Worm (Caenorhabditis elegans): Measurements from ENCODE around the gene F40A3.6.

Gene F40A3.6

ce11 chrV:7904389-7904788, 10.7 kb upstream of the F40A3.6 start:
- TF ChIP-seq aly-1 (tag; optimal IDR thresholded peaks at IDR 0.05) (no peak), tbx-11 (GFP tag; IDR thresholded peaks at IDR 0.05) (no peak)

- TF ChIP-seq sea-1 (GFP tag; conservative IDR thresholded peaks at IDR 0.05) (no peak), aly-1 (tag; optimal IDR thresholded peaks at IDR 0.05) (no peak), F13C5.2 (tag; optimal IDR thresholded peaks at IDR 0.05) (no peak)
Observed at ce11 chrV:7901222-7901621, 7.6 kb upstream of the F40A3.6 start.

- TF ChIP-seq hnd-1 (tag; optimal IDR thresholded peaks at IDR 0.05) (no peak), tbx-37 (GFP tag; conservative IDR thresholded peaks at IDR 0.05) (no peak), tra-4 (tag; optimal IDR thresholded peaks at IDR 0.05) (no peak), aly-1 (tag; optimal IDR thresholded peaks at IDR 0.05) (no peak), ets-7 (tag; optimal IDR thresholded peaks at IDR 0.05) (no peak), B0310.2 (tag; optimal IDR thresholded peaks at IDR 0.05) (no peak), ama-1 (optimal IDR thresholded peaks at IDR 0.05) (no peak), flt-1 (GFP tag; IDR thresholded peaks at IDR 0.05) (no peak), scrt-1 (GFP tag; IDR thresholded peaks at IDR 0.05) (no peak), ceh-13 (GFP tag; optimal IDR thresholded peaks at IDR 0.05) (no peak), pes-1 (GFP tag; IDR thresholded peaks at IDR 0.05) (no peak), F13C5.2 (tag; optimal IDR thresholded peaks at IDR 0.05) (no peak), ceh-36 (tag; optimal IDR thresholded peaks at IDR 0.05) (no peak), tbx-11 (GFP tag; IDR thresholded peaks at IDR 0.05) (no peak), hmg-4 (GFP tag; optimal IDR thresholded peaks at IDR 0.05) (no peak), sea-1 (GFP tag; conservative IDR thresholded peaks at IDR 0.05) (no peak), hmbx-1 (tag; optimal IDR thresholded peaks at IDR 0.05) (no peak)
Observed at ce11 chrV:7899761-7900160, 6.1 kb upstream of the F40A3.6 start, which contains the start of gene F40A3.7. Gene F40A3.7, minus strand, starts transcription at chrV:7899861.

ce11 chrV:7891230-7891629, 2.4 kb downstream of the F40A3.6 start, which contains the start of gene F40A3.1:
Gene F40A3.1, plus strand, starts transcription at chrV:7891530.
- no peak for TF ChIP-seq tbx-37 (GFP tag; conservative IDR thresholded peaks at IDR 0.05)
- no peak for TF ChIP-seq ceh-36 (tag; optimal IDR thresholded peaks at IDR 0.05)
- TF ChIP-seq B0310.2 (tag; optimal IDR thresholded peaks at IDR 0.05) = no peak
- no peak for TF ChIP-seq hnd-1 (tag; optimal IDR thresholded peaks at IDR 0.05)
- TF ChIP-seq aly-1 (tag; optimal IDR thresholded peaks at IDR 0.05) = no peak

- TF ChIP-seq tbx-11 (GFP tag; IDR thresholded peaks at IDR 0.05) (no peak), F13C5.2 (tag; optimal IDR thresholded peaks at IDR 0.05) (no peak)
Observed at ce11 chrV:7888036-7888435, 5.6 kb downstream of the F40A3.6 start.

- no peak for TF ChIP-seq ceh-36 (tag; optimal IDR thresholded peaks at IDR 0.05)
- TF ChIP-seq hmbx-1 (tag; optimal IDR thresholded peaks at IDR 0.05) = no peak
- TF ChIP-seq aly-1 (tag; optimal IDR thresholded peaks at IDR 0.05) = no peak
- no peak for TF ChIP-seq hmg-4 (GFP tag; optimal IDR thresholded peaks at IDR 0.05)
- TF ChIP-seq F13C5.2 (tag; optimal IDR thresholded peaks at IDR 0.05) = no peak
- no peak for TF ChIP-seq tbx-11 (GFP tag; IDR thresholded peaks at IDR 0.05)
- no peak for TF ChIP-seq hnd-1 (tag; optimal IDR thresholded peaks at IDR 0.05)
- no peak for TF ChIP-seq ceh-13 (GFP tag; optimal IDR thresholded peaks at IDR 0.05)
- no peak for TF ChIP-seq tbx-37 (GFP tag; conservative IDR thresholded peaks at IDR 0.05)
- TF ChIP-seq B0310.2 (tag; optimal IDR thresholded peaks at IDR 0.05) = no peak
- no peak for TF ChIP-seq sea-1 (GFP tag; conservative IDR thresholded peaks at IDR 0.05)
- no peak for TF ChIP-seq ets-7 (tag; optimal IDR thresholded peaks at IDR 0.05)
- no peak for TF ChIP-seq scrt-1 (GFP tag; IDR thresholded peaks at IDR 0.05)
- no peak for TF ChIP-seq tra-4 (tag; optimal IDR thresholded peaks at IDR 0.05)
- TF ChIP-seq pes-1 (GFP tag; IDR thresholded peaks at IDR 0.05) = no peak
- no peak for TF ChIP-seq ama-1 (optimal IDR thresholded peaks at IDR 0.05)
- TF ChIP-seq flt-1 (GFP tag; IDR thresholded peaks at IDR 0.05) = no peak
Observed at ce11 chrV:7884441-7884840, 9.2 kb downstream of the F40A3.6 start.

ce11 chrV:7878411-7878964, 15.2 kb downstream of the F40A3.6 start, which contains the start of gene F40A3.2:
Gene F40A3.2, plus strand, starts transcription at chrV:7878914.
- no peak for TF ChIP-seq scrt-1 (GFP tag; IDR thresholded peaks at IDR 0.05)
- TF ChIP-seq sea-1 (GFP tag; conservative IDR thresholded peaks at IDR 0.05) = no peak
- no peak for TF ChIP-seq F13C5.2 (tag; optimal IDR thresholded peaks at IDR 0.05)
- no peak for TF ChIP-seq pes-1 (GFP tag; IDR thresholded peaks at IDR 0.05)
- no peak for TF ChIP-seq hmg-4 (GFP tag; optimal IDR thresholded peaks at IDR 0.05)
- no peak for TF ChIP-seq tbx-37 (GFP tag; conservative IDR thresholded peaks at IDR 0.05)
- TF ChIP-seq tbx-11 (GFP tag; IDR thresholded peaks at IDR 0.05) = no peak
- no peak for TF ChIP-seq B0310.2 (tag; optimal IDR thresholded peaks at IDR 0.05)
- TF ChIP-seq aly-1 (tag; optimal IDR thresholded peaks at IDR 0.05) = no peak
- no peak for TF ChIP-seq hmbx-1 (tag; optimal IDR thresholded peaks at IDR 0.05)
- TF ChIP-seq hnd-1 (tag; optimal IDR thresholded peaks at IDR 0.05) = no peak
- TF ChIP-seq flt-1 (GFP tag; IDR thresholded peaks at IDR 0.05) = no peak
- TF ChIP-seq ets-7 (tag; optimal IDR thresholded peaks at IDR 0.05) = no peak
- TF ChIP-seq ceh-36 (tag; optimal IDR thresholded peaks at IDR 0.05) = no peak
- no peak for TF ChIP-seq ama-1 (optimal IDR thresholded peaks at IDR 0.05)
- no peak for TF ChIP-seq ceh-13 (GFP tag; optimal IDR thresholded peaks at IDR 0.05)
- TF ChIP-seq tra-4 (tag; optimal IDR thresholded peaks at IDR 0.05) = no peak

ce11 chrV:7876881-7877475, 16.7 kb downstream of the F40A3.6 start, which contains the start of gene F40A3.3:
Gene F40A3.3, plus strand, starts transcription at chrV:7877444.
- TF ChIP-seq hnd-1 (tag; optimal IDR thresholded peaks at IDR 0.05) (no peak), pes-1 (GFP tag; IDR thresholded peaks at IDR 0.05) (no peak), ama-1 (optimal IDR thresholded peaks at IDR 0.05) (no peak), flt-1 (GFP tag; IDR thresholded peaks at IDR 0.05) (no peak), scrt-1 (GFP tag; IDR thresholded peaks at IDR 0.05) (no peak), hmg-4 (GFP tag; optimal IDR thresholded peaks at IDR 0.05) (no peak), tbx-11 (GFP tag; IDR thresholded peaks at IDR 0.05) (no peak), hmbx-1 (tag; optimal IDR thresholded peaks at IDR 0.05) (no peak), tbx-37 (GFP tag; conservative IDR thresholded peaks at IDR 0.05) (no peak), B0310.2 (tag; optimal IDR thresholded peaks at IDR 0.05) (no peak), ceh-13 (GFP tag; optimal IDR thresholded peaks at IDR 0.05) (no peak), aly-1 (tag; optimal IDR thresholded peaks at IDR 0.05) (no peak), ceh-36 (tag; optimal IDR thresholded peaks at IDR 0.05) (no peak), sea-1 (GFP tag; conservative IDR thresholded peaks at IDR 0.05) (no peak), tra-4 (tag; optimal IDR thresholded peaks at IDR 0.05) (no peak), ets-7 (tag; optimal IDR thresholded peaks at IDR 0.05) (no peak)
